Fruit fly (Drosophila melanogaster) whole organism, wandering third instar larva: ENCODE data around the gene ds.
A peak's percentile ranks its signal among the peaks of the same experiment; 100 is the strongest.

Experiments
- CG9705 ChIP-seq: fragments of 200-800 bp; sonication (Bioruptor generic); optimal IDR thresholded peaks from 2 replicates; lab custom pipeline; 2018; ENCODE audit warnings: missing biosample characterization, mild to moderate bottlenecking, missing genetic modification characterization
- Myc ChIP-seq: fragments of >200 bp; optimal IDR thresholded peaks from 2 replicates; lab custom pipeline; 2017
- fru ChIP-seq: fragments of 200-800 bp; sonication (Bioruptor generic); optimal IDR thresholded peaks from 3 replicates; lab custom pipeline; 2016; ENCODE audit warnings: missing biosample characterization, mild to moderate bottlenecking, missing genetic modification characterization

DNA sequence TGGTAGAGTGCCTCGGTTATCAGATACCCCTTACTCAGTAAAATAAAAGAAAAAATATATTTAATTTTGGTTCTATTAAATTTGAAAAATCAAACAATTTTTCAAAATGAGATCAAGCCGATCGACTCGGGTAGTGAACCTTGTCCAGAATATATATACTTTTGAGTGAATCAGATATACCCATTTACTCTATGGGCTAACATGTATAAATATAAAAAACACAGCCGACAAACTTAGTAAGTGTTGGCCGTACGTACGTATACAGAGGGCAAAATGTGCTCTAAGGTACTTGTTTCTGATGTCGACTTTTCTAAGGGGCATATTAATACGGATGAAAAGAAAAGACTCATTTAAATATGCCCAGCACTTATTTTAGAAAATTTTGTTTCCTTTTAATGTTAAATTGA is 80.6 kb downstream of the ds start:
- TF ChIP-seq CG9705 (GFP tag; lab: Kevin White, UChicago) (no peak), fru (GFP tag; lab: Kevin White, UChicago) (peak; percentile 59), Myc (lab: Kevin White, UChicago) (no peak)
